Fruit fly (Drosophila melanogaster) S2 (cell line): ENCODE measurements around the gene CG31233.

ENCODE experiments used
- CG8478 ChIP-seq: fragments of >200 bp; optimal IDR thresholded peaks from 2 replicates; lab custom pipeline; 2018
- CTCF ChIP-seq, 2 experiments: fragments of >200 bp; optimal IDR thresholded peaks; 2 replicates each; lab custom pipeline; 2018

The CG31233 gene

DNA sequence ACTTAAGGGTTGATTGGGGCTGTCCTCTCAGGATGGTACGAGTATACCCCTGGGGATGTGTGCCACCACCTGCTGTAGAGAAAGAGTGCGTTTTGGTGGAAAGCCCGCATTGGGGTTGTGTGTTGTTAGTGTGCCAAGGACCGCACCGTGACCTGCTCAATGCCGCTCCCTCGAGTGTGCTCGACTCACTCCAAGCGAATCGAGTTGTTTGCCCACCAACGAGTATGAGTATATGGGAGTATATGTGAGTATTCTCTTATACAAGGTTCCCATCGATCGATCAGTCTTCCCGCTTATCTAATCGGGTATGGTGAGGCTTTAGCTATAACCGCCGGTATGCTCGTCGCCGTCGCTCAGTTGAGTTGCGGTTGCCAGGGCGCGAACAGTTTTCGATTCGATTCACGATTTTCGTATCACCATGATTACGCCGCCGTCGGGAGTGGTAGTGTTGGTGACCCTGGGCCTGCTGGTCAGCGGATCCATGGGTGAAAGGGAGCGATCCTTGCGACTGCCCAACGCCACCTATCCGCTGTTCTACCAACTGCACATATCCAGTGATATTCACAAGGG, 9.8 kb upstream of the CG31233 start, which contains the start of gene CG5849:
CG5849 (plus strand) TSS at position 356 of the 570 bp plus-strand sequence.
- TF ChIP-seq CG8478 (no peak), CTCF (optimal IDR thresholded peaks at IDR 0.05; lab: Kevin White, UChicago) (no peak)

DNA sequence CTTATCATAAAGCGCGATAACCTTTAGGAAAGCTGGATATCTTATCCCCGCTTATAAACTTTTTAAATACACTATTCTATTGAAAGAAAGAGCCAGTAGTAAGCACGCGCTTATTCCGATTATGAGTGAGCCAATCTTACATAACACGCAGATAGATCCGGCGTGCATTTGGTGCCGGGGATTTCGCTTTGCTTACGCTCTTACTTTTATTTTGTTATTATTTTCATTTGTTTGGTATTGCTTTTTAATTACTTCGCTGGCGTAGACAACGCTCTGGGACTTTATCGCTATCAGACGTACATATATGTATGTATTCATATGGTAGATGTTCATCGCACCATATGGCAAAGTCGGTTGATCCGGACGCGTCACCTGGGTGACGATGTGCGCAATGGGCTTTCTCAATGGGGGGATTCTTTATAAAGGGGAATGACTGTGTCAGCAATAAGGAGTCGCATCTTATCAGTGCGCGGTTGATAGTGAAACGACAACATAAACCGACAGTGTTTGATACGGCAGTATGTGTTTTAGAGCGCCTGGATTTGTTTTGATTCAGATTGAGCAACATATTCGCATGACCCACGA, 8.8 kb upstream of the CG31233 start:
- TF ChIP-seq CG8478 (no peak), CTCF (optimal IDR thresholded peaks at IDR 0.05; lab: Kevin White, UChicago) (no peak)

DNA sequence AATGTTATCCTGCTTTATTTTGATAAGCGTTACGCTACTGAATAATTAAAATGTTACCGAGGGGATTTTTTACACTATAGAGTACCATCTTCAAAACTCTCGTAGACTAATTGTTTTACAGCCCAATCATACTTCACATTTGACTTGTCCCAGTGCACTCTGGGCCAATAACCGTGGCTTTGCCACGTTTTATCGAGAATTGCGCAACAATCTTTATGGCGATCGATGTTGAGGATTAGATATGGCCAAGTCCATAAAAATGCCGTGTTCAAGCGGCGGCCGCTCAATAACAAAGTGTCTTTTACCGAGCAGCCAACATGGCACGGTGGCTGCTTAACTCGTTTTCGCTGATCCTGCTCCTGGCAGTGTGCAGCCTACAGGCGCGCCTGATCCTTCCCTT, 4.7 kb upstream of the CG31233 start, which contains the start of gene CG31343:
CG31343 (plus strand) TSS at position 279 of the 400 bp plus-strand sequence.
- no peak for TF ChIP-seq CG8478
- no peak for TF ChIP-seq CTCF (optimal IDR thresholded peaks at IDR 0.05; lab: Kevin White, UChicago)

DNA sequence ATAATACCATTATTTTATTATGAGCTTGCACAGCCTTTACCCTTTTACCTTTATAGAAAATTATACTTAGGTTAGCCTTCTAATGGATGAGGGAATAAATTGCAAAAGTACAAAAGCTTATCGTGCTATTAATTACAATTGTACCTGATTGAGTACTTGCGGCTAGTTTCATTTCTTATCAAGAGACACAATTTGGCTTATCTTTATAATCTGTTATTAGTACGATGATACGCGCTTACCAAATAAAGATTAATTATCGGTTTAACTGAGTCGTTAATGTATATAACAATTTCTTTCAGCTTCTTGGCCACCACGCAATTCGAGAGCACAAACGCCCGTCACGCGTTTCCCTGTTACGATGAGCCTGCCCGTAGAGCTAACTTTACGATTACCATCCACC, 3.8 kb upstream of the CG31233 start:
- TF ChIP-seq CTCF (optimal IDR thresholded peaks at IDR 0.05; lab: Kevin White, UChicago) (no peak), CG8478 (no peak)

DNA sequence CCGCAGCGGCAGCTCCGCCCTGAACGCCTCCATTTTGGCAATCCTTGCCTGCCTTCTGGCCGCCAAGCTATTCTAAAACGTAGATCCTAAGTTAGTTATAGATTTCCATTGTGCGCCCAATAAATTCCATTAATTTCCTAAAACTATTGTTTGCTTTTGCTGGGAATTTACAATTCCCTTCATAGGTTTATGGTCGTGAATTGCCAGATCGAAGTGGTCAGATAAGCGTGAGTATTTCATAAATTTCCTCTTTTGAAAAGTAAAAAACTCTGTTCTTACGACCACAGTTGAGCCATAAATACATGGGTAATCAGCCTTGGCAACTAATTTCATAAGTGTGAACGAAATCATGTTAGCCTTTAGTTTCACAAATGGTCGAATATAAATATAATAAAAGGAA, 3.4 kb downstream of the CG31233 start:
- no peak for TF ChIP-seq CG8478
- no peak for TF ChIP-seq CTCF (optimal IDR thresholded peaks at IDR 0.05; lab: Kevin White, UChicago)

DNA sequence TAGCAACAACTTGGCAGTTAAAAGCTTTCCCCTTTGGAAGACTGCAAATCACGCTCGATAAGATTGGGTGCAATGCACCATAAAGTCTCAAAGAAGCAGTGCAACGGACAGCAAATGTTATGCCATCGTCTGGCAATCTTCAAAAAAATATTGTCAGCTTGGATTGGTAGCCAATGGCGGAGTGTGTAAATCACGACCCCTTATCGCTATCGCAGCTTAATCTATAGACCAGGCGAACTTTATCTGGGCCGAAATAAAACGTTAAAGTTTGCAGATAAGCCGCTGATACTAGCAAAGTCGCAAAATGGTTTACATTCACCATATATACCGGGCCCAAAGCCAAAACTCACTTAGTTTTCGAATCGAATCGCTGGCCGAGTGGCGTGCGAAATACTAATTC, 4.3 kb downstream of the CG31233 start, which contains the start of gene CG31198:
CG31198 (plus strand) TSS at position 351 of the 400 bp plus-strand sequence.
- TF ChIP-seq CTCF (optimal IDR thresholded peaks at IDR 0.05; lab: Kevin White, UChicago), result no peak
- no peak for TF ChIP-seq CG8478

DNA sequence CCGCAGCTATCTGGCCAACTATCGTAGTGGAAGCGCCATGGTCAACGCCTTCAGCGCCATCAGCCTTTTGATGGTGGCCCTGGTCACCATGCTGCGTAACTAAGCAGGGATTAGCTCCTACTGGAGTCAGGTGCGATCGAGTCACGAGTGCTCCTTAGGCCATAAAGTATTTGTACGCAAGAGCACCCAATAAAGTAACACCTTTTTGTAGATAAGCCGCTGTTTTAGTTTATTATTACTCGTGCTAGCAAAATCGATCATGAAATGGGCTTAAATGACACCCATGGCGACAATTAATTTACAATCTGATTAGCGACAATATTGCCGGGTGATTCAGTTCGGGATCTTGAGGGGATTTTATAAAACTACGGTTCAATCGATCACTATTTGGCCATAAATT, 7.9 kb downstream of the CG31233 start:
- TF ChIP-seq CTCF (optimal IDR thresholded peaks at IDR 0.05; lab: Kevin White, UChicago) (no peak), CG8478 (no peak)

DNA sequence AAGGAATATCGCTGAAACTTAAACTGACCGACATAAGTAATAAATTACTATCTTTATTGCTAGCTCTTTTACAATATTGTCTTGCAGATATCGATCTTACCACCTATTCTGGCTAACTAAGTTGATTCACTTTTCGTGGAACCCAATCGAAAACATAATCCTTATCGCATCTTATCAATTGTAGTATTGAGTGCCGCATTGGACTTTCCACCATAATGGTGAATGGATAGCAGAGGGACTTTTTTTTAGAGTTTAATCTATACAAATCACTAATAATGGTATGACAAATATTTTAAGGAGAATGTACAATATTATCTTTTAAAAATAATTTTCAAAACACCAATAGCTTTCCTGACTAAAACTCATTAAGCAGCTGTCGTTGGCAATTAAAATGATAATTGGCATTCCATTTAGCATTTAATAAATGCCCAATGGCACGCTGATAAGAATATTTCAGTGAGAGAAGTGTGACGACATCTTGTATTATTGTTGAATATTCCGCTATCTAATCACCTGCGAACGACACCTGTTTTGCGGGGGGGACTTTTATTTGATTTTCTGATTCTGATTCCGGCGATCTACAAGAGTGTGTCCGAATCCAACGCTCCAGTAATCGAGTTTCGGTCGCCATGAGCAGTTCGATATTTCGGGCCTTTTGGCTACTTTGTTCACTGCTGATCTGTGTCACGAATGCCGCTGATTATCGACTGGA, 8.6 kb downstream of the CG31233 start, which contains the start of gene CG42335:
CG42335 (plus strand) TSS at position 620 of the 712 bp plus-strand sequence.
- no peak for TF ChIP-seq CG8478
- no peak for TF ChIP-seq CTCF (optimal IDR thresholded peaks at IDR 0.05; lab: Kevin White, UChicago)

DNA sequence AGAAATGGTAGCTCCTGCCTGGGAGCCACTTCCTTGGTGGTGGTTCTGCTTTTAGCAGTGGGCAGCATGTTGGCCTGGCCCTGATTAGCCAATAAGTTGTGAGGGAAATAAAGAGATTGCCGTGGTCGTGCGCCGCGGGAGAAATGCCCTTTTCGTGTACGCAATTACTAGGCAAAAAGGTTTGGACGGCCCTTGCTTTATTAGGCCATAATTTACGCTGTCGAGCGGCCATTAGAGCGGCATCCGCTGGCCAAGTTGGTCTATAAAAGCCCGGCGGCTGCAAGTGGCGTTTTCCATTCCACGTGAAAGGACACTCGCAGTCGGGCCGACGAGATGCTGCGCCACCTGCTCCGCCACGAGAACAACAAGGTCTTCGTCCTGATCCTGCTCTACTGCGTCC, 19.6 kb downstream of the CG31233 start, which contains the start of gene Burs:
Burs (plus strand) TSS at position 301 of the 400 bp plus-strand sequence.
- TF ChIP-seq CTCF (optimal IDR thresholded peaks at IDR 0.05; lab: Kevin White, UChicago), result no peak
- no peak for TF ChIP-seq CG8478

DNA sequence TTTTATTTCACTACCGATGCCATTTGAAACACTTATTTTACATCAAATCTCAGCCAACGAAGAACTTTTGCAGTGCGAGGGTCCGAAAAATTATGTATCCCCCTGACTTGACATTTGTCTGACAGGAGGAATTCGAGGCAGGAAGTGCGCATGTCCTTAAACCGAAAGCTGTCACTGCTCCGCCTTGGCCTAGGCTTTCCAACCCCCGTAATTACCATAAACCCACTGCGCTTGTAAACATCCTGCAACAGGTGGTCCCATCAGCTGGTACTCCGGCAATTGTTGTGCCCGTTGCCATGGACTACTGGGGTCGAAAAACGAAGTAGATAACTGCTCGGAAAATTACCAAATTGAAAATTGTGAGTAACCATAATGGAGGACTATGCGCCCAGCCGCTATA, 26.1 kb downstream of the CG31233 start, which contains the start of the genes GABA-B-R2 and CG6800:
GABA-B-R2 (minus strand) TSS at position 75 of the 400 bp plus-strand sequence.
CG6800 (plus strand) TSS at position 373 of the 400 bp plus-strand sequence.
- no peak for TF ChIP-seq CTCF (optimal IDR thresholded peaks at IDR 0.05; lab: Kevin White, UChicago)
- TF ChIP-seq CG8478, result no peak

DNA sequence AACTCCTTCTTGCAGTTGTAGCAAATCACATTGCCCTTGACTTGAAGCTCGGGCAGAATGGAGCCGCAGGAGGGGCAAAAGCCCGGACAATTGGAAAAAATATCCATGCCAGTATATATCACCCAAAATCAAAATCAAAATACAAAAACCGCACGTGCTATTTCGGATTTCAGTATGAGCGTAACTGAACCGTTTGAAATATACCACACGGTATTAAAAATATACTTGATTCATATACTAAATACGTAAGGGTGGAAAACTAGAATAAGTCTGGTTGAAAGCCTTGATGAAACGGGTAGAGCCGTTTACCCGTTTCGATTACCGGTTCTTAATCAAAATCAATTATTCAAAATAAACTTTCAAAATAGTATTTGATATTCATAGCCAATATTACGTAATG, 28.0 kb downstream of the CG31233 start, which contains the start of gene Polr1H:
Polr1H (minus strand) TSS at position 188 of the 400 bp plus-strand sequence.
- TF ChIP-seq CTCF (optimal IDR thresholded peaks at IDR 0.05; lab: Kevin White, UChicago) (peak in 1 of 2 experiments; percentile 41), CG8478 (no peak)

DNA sequence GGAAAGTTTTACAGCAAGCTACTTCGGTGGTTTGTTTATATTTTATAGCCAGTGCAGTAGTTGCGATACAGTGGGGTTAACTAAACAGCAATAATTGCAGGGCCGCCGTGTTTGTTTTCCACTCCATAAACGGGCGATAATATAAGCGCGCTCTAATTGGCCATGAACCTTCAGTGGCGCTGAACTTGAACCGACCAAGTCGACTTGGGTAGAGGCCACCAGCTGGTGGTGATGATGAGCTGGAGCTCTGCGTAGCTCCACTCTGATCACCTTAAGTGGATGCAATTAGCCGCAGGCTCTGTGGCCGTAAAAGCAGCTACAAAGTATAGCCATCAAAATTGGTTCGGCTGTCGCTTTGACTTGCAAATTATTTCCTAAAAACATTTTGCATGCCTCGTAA, 30.4 kb downstream of the CG31233 start:
- TF ChIP-seq CTCF (optimal IDR thresholded peaks at IDR 0.05; lab: Kevin White, UChicago) (no peak), CG8478 (no peak)

DNA sequence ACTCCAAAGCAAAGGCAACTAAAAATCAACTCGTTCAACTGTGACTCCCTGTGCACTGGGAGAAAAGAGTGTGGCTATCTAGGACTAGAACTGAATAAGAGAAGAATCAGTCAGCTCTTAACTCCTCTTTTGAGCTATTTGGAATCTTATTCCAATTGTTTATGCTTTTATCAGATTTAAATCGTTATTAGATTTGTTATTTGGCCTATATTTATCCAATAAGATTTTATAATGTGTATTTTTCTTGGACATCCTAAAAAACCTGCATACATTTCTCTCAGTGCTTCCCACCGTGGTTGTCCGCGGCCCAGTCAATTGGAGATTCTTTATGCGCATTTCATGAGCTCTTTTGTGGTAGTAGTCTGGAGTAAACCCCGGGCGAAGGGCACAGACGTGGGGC, 31.8 kb downstream of the CG31233 start:
- TF ChIP-seq CG8478, result no peak
- no peak for TF ChIP-seq CTCF (optimal IDR thresholded peaks at IDR 0.05; lab: Kevin White, UChicago)

DNA sequence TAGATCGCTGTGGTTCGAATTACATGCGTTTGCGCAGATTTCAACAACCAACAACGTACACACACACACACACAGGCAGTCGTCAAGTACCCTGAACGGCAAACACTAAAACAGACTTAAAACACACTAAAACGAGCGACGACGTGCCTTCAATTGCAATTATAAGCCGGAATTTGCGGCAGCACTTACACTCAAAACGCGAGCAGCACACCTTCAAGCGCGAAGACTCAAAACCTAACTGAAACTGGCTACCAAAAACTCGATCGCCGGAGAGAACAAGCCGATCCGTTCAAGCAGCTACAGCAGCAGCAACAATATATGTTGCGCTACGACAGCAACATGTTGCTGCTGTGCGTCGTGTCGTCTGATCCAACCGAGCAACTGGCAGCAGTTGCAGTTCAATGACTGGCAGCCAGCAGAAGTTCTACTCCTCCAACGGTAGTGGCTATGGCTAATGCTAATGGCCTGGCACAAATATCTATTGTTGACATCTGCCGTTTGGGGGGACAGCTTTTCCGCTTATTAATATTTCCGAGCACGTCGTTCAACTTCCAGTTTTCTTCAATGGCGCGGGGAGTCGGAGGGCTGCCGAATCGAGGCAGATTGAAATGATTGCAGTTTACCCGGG, 32.8 kb downstream of the CG31233 start, which contains the start of gene tsl:
tsl (minus strand) TSS at position 242 of the 628 bp plus-strand sequence.
- TF ChIP-seq CG8478 (no peak), CTCF (optimal IDR thresholded peaks at IDR 0.05; lab: Kevin White, UChicago) (no peak)

DNA sequence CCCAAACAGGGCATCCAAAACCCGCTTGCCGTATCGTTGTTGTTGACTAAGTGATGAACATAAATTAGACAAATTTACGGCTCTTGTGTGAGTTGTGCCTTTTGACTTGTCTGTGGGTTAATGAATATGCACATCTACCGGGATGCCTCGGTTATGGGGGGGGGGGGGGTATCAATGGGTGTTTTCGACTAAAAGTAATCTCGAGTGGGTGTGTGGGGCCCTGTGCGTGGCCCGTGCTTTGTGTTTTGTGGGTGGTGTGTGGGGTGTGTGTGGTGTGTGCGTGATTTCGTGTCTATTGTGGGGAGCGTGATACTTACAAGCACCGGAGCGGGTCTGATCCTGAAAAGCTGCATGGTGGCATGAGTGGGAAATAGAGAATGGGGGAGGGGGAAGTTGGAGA, 40.7 kb downstream of the CG31233 start:
- TF ChIP-seq CTCF (optimal IDR thresholded peaks at IDR 0.05; lab: Kevin White, UChicago) (no peak), CG8478 (no peak)
